Worm (Caenorhabditis elegans) whole organism, young adult: ENCODE measurements around the gene sre-2.

Experiments
- B0261.1 ChIP-seq: sonication (generic microtip); optimal IDR thresholded peaks from 2 replicates; lab custom pipeline; 2016; ENCODE audit warnings: mild to moderate bottlenecking, missing genetic modification characterization, moderate library complexity, missing compliant biosample characterization
- D2030.7 ChIP-seq: fragments of 200-800 bp; sonication (Bioruptor generic); IDR thresholded peaks from 2 replicates; pipeline ENCODE4 v1.3.6; 2022; ENCODE audit warnings: missing genetic modification reagents, missing genetic modification characterization, missing compliant biosample characterization
- F52B5.7 ChIP-seq: sonication (generic microtip); optimal IDR thresholded peaks from 2 replicates; lab custom pipeline; 2016; ENCODE audit warnings: mild to moderate bottlenecking, missing genetic modification characterization, missing compliant biosample characterization
- F57C9.4 ChIP-seq: sonication (generic microtip); optimal IDR thresholded peaks from 2 replicates; lab custom pipeline; 2017; ENCODE audit warnings: mild to moderate bottlenecking, missing genetic modification characterization, missing compliant biosample characterization
- K12H6.12 ChIP-seq: fragments of 200-800 bp; sonication (Bioruptor generic); optimal IDR thresholded peaks from 2 replicates; lab custom pipeline; 2018; ENCODE audit warnings: mild to moderate bottlenecking, missing genetic modification characterization, missing compliant biosample characterization
- Y53F4B.3 ChIP-seq: fragments of 200-800 bp; sonication (Bioruptor generic); IDR thresholded peaks from 2 replicates; pipeline ENCODE4 v1.3.6; 2022; ENCODE audit warnings: missing genetic modification reagents, missing genetic modification characterization, missing compliant biosample characterization
- Y56A3A.18 ChIP-seq: fragments of 200-800 bp; sonication (Bioruptor generic); IDR thresholded peaks from 2 replicates; pipeline ENCODE4 v1.3.6; 2022; ENCODE audit warnings: missing genetic modification reagents, missing genetic modification characterization, missing compliant biosample characterization
- Y67H2A.10 ChIP-seq: fragments of 200-800 bp; sonication (Bioruptor generic); conservative IDR thresholded peaks from 2 replicates; pipeline ENCODE4 v1.3.6; 2022; ENCODE audit warnings: missing genetic modification reagents, missing genetic modification characterization, missing compliant biosample characterization
- Y79H2A.3 ChIP-seq: fragments of 200-800 bp; sonication (Bioruptor generic); conservative IDR thresholded peaks from 2 replicates; pipeline ENCODE4 v1.3.6; 2022; ENCODE audit warnings: missing genetic modification reagents, missing genetic modification characterization, missing compliant biosample characterization
- ZK185.1 ChIP-seq: sonication (generic microtip); optimal IDR thresholded peaks from 2 replicates; lab custom pipeline; 2016; ENCODE audit warnings: mild to moderate bottlenecking, missing genetic modification characterization, missing compliant biosample characterization; ENCODE audit not compliant: poor library complexity, severe bottlenecking
- akir-1 ChIP-seq: fragments of 200-800 bp; sonication (Bioruptor generic); optimal IDR thresholded peaks from 2 replicates; lab custom pipeline; 2018; ENCODE audit warnings: mild to moderate bottlenecking, missing genetic modification characterization, moderate library complexity, missing compliant biosample characterization
- ama-1 ChIP-seq, 3 experiments: fragments of 150-350 bp in 1 of 3; sonication (generic microtip) in 2 of 3; optimal IDR thresholded peaks; 2 replicates each; lab custom pipeline; 2014 to 2018; ENCODE audit warnings: missing biosample characterization in 2 of 3, missing genetic modification characterization in 2 of 3, missing genetic modification reagents in 2 of 3
- aptf-2 ChIP-seq: fragments of 200-800 bp; sonication (Bioruptor generic); conservative IDR thresholded peaks from 2 replicates; pipeline ENCODE4 v1.3.6; 2022; ENCODE audit warnings: missing genetic modification reagents, missing genetic modification characterization, missing compliant biosample characterization
- attf-6 ChIP-seq: fragments of 200-800 bp; sonication (Bioruptor generic); IDR thresholded peaks from 2 replicates; pipeline ENCODE4 v1.3.6; 2022; ENCODE audit warnings: missing genetic modification reagents, missing genetic modification characterization, missing compliant biosample characterization
- ceh-79 ChIP-seq: sonication (generic microtip); optimal IDR thresholded peaks from 2 replicates; lab custom pipeline; 2017; ENCODE audit warnings: mild to moderate bottlenecking, missing genetic modification characterization, missing compliant biosample characterization
- die-1 ChIP-seq: sonication (generic microtip); optimal IDR thresholded peaks from 2 replicates; lab custom pipeline; 2016; ENCODE audit warnings: missing genotype, mild to moderate bottlenecking, missing genetic modification characterization, missing compliant biosample characterization
- dox-1 ChIP-seq: fragments of 200-800 bp; sonication (Bioruptor generic); IDR thresholded peaks from 2 replicates; pipeline ENCODE4 v1.3.6; 2022; ENCODE audit warnings: missing genetic modification reagents, missing genetic modification characterization, missing compliant biosample characterization
- egl-18 ChIP-seq: fragments of 200-800 bp; sonication (Bioruptor generic); IDR thresholded peaks from 2 replicates; pipeline ENCODE4 v1.3.6; 2022; ENCODE audit warnings: missing genetic modification reagents, missing genetic modification characterization, missing compliant biosample characterization
- egl-44 ChIP-seq: fragments of 200-800 bp; sonication (Bioruptor generic); IDR thresholded peaks from 2 replicates; pipeline ENCODE4 v1.3.6; 2022; ENCODE audit warnings: missing genetic modification reagents, missing genetic modification characterization, missing compliant biosample characterization
- ekl-4 ChIP-seq: fragments of 200-800 bp; sonication (Bioruptor generic); IDR thresholded peaks from 2 replicates; pipeline ENCODE4 v1.3.6; 2022; ENCODE audit warnings: missing genetic modification reagents, missing genetic modification characterization, missing compliant biosample characterization
- gei-17 ChIP-seq: fragments of 200-800 bp; sonication (Bioruptor generic); optimal IDR thresholded peaks from 2 replicates; lab custom pipeline; 2018; ENCODE audit warnings: mild to moderate bottlenecking, missing genetic modification characterization, missing compliant biosample characterization
- him-1 ChIP-seq: sonication (generic microtip); optimal IDR thresholded peaks from 2 replicates; lab custom pipeline; 2016; ENCODE audit warnings: missing genotype, missing genetic modification reagents, missing genetic modification characterization, missing compliant biosample characterization
- hlh-26 ChIP-seq: fragments of 200-800 bp; sonication (Bioruptor generic); conservative IDR thresholded peaks from 2 replicates; pipeline ENCODE4 v1.3.6; 2022; ENCODE audit warnings: missing genetic modification reagents, missing genetic modification characterization, missing compliant biosample characterization
- hmg-1.2 ChIP-seq: fragments of 200-800 bp; sonication (Bioruptor generic); IDR thresholded peaks from 2 replicates; pipeline ENCODE4 v1.3.6; 2022; ENCODE audit warnings: missing genetic modification reagents, missing genetic modification characterization, missing compliant biosample characterization
- hrde-1 ChIP-seq: sonication (generic microtip); optimal IDR thresholded peaks from 2 replicates; lab custom pipeline; 2016; ENCODE audit warnings: missing genetic modification characterization, mild to moderate bottlenecking, missing compliant biosample characterization, moderate library complexity, missing genotype, missing genetic modification reagents, borderline replicate concordance
- lag-1 ChIP-seq: fragments of 200-800 bp; sonication (Bioruptor generic); IDR thresholded peaks from 2 replicates; pipeline ENCODE4 v1.3.6; 2022; ENCODE audit warnings: missing genetic modification reagents, missing genetic modification characterization, missing compliant biosample characterization
- madf-10 ChIP-seq: sonication (generic microtip); optimal IDR thresholded peaks from 2 replicates; lab custom pipeline; 2016; ENCODE audit warnings: mild to moderate bottlenecking, missing genetic modification characterization, missing compliant biosample characterization
- madf-8 ChIP-seq: fragments of 200-800 bp; sonication (Bioruptor generic); conservative IDR thresholded peaks from 2 replicates; pipeline ENCODE4 v1.3.6; 2022; ENCODE audit warnings: missing genetic modification reagents, missing genetic modification characterization, missing compliant biosample characterization
- nfya-2 ChIP-seq: fragments of 200-800 bp; sonication (Bioruptor generic); IDR thresholded peaks from 2 replicates; pipeline ENCODE4 v1.3.6; 2022; ENCODE audit warnings: missing genetic modification reagents, missing genetic modification characterization, missing compliant biosample characterization
- nfyb-1 ChIP-seq: fragments of 200-800 bp; sonication (Bioruptor generic); IDR thresholded peaks from 2 replicates; pipeline ENCODE4 v1.3.6; 2022; ENCODE audit warnings: missing genetic modification reagents, missing genetic modification characterization, missing compliant biosample characterization
- pbrm-1 ChIP-seq: fragments of 200-800 bp; sonication (Bioruptor generic); IDR thresholded peaks from 2 replicates; pipeline ENCODE4 v1.3.6; 2022; ENCODE audit warnings: missing genetic modification reagents, missing genetic modification characterization, missing compliant biosample characterization
- repo-1 ChIP-seq: sonication (generic microtip); optimal IDR thresholded peaks from 2 replicates; lab custom pipeline; 2017; ENCODE audit warnings: mild to moderate bottlenecking, missing genetic modification characterization, missing compliant biosample characterization
- snpc-3.4 ChIP-seq: sonication (generic microtip); optimal IDR thresholded peaks from 2 replicates; lab custom pipeline; 2017; ENCODE audit warnings: missing genetic modification characterization, mild to moderate bottlenecking, missing compliant biosample characterization, antibody characterized with exemption, moderate library complexity, missing genotype, missing genetic modification reagents
- somi-1 ChIP-seq: fragments of 200-800 bp; sonication (Bioruptor generic); optimal IDR thresholded peaks from 2 replicates; lab custom pipeline; 2018; ENCODE audit warnings: mild to moderate bottlenecking, missing genetic modification characterization, missing compliant biosample characterization
- tbp1 ChIP-seq: fragments of 200-800 bp; sonication (Bioruptor generic); optimal IDR thresholded peaks from 2 replicates; lab custom pipeline; 2018; ENCODE audit warnings: mild to moderate bottlenecking, missing genetic modification characterization, missing compliant biosample characterization
- tbx-9 ChIP-seq: sonication (generic microtip); optimal IDR thresholded peaks from 2 replicates; lab custom pipeline; 2016; ENCODE audit warnings: borderline replicate concordance, missing genetic modification characterization, inconsistent platforms, missing compliant biosample characterization
- xnd-1 ChIP-seq: sonication (generic microtip); optimal IDR thresholded peaks from 2 replicates; lab custom pipeline; 2016; ENCODE audit warnings: missing genotype, missing genetic modification reagents, missing genetic modification characterization, missing compliant biosample characterization
- zfh-2 ChIP-seq: fragments of 200-800 bp; sonication (Bioruptor generic); conservative IDR thresholded peaks from 2 replicates; pipeline ENCODE4 v1.3.6; 2022; ENCODE audit warnings: missing genetic modification reagents, missing genetic modification characterization, missing compliant biosample characterization
- zim-3 ChIP-seq: sonication (generic microtip); optimal IDR thresholded peaks from 2 replicates; lab custom pipeline; 2017; ENCODE audit warnings: mild to moderate bottlenecking, missing genetic modification characterization, moderate library complexity, missing compliant biosample characterization
- ztf-26 ChIP-seq: sonication (generic microtip); optimal IDR thresholded peaks from 2 replicates; lab custom pipeline; 2017; ENCODE audit warnings: missing genetic modification characterization, missing compliant biosample characterization

Gene sre-2

ce11 chrII:8124867-8125266, 22.9 kb upstream of the sre-2 start, which contains the start of gene ire-1 (continued):
- TF ChIP-seq Y56A3A.18 (GFP tag; lab: Robert Waterston, UW), result no peak
- TF ChIP-seq tbp1 (GFP tag; lab: Kevin White, UChicago), result no peak
- no peak for TF ChIP-seq nfyb-1 (GFP tag; lab: Robert Waterston, UW)
- TF ChIP-seq pbrm-1 (GFP tag; lab: Robert Waterston, UW), result no peak
- TF ChIP-seq him-1 (tag; lab: Kevin White, UChicago), result no peak
- TF ChIP-seq B0261.1 (tag; lab: Kevin White, UChicago), result no peak
- no peak for TF ChIP-seq akir-1 (GFP tag; lab: Kevin White, UChicago)
- TF ChIP-seq snpc-3.4 (tag; lab: Kevin White, UChicago), result peak; percentile 55
- TF ChIP-seq hrde-1 (tag; lab: Kevin White, UChicago), result no peak
- no peak for TF ChIP-seq zfh-2 (GFP tag; lab: Robert Waterston, UW)
- no peak for TF ChIP-seq ztf-26
- no peak for TF ChIP-seq Y67H2A.10 (GFP tag; lab: Robert Waterston, UW)
- TF ChIP-seq K12H6.12, result peak; percentile 33
- no peak for TF ChIP-seq gei-17 (GFP tag; lab: Kevin White, UChicago)
- TF ChIP-seq tbx-9, result no peak
- no peak for TF ChIP-seq somi-1 (GFP tag; lab: Kevin White, UChicago)
- peak; percentile 12; the same call in 1 of the 2 replicates for TF ChIP-seq D2030.7
- TF ChIP-seq nfya-2 (GFP tag; lab: Robert Waterston, UW), result no peak
- no peak for TF ChIP-seq madf-10 (tag; lab: Kevin White, UChicago)
- no peak for TF ChIP-seq xnd-1 (tag; lab: Kevin White, UChicago)
- no peak for TF ChIP-seq die-1 (tag; lab: Kevin White, UChicago)
- TF ChIP-seq ekl-4 (GFP tag; lab: Robert Waterston, UW), result no peak
- no peak for TF ChIP-seq ama-1 (optimal IDR thresholded peaks at IDR 0.05; lab: Kevin White, UChicago)
- no peak for TF ChIP-seq ama-1 (GFP tag; optimal IDR thresholded peaks at IDR 0.05; lab: Kevin White, UChicago)
- TF ChIP-seq attf-6 (GFP tag; lab: Robert Waterston, UW), result no peak
- peak; percentile 59 for TF ChIP-seq dox-1 (GFP tag; lab: Robert Waterston, UW)
- TF ChIP-seq lag-1, result no peak
- TF ChIP-seq aptf-2 (GFP tag; lab: Robert Waterston, UW), result no peak
- TF ChIP-seq ceh-79 (tag; lab: Kevin White, UChicago), result no peak

- no peak for TF ChIP-seq ZK185.1 (tag; lab: Kevin White, UChicago)
- no peak for TF ChIP-seq egl-44
- no peak for TF ChIP-seq zim-3
- no peak for TF ChIP-seq hlh-26
- TF ChIP-seq him-1 (tag; lab: Kevin White, UChicago), result no peak
- TF ChIP-seq, all 124 proteins: peak for 0
Observed at ce11 chrII:8117426-8117825, 15.5 kb upstream of the sre-2 start.

- TF ChIP-seq F52B5.7 (tag; lab: Kevin White, UChicago), result no peak
- TF ChIP-seq zfh-2 (GFP tag; lab: Robert Waterston, UW), result no peak
- TF ChIP-seq hlh-26, result no peak
- TF ChIP-seq Y53F4B.3 (GFP tag; lab: Robert Waterston, UW), result no peak
- TF ChIP-seq lag-1, result no peak
- no peak for TF ChIP-seq hmg-1.2
- no peak for TF ChIP-seq F57C9.4 (tag; lab: Kevin White, UChicago)
- TF ChIP-seq madf-8 (GFP tag; lab: Robert Waterston, UW), result no peak
- no peak for TF ChIP-seq Y79H2A.3 (GFP tag; lab: Robert Waterston, UW)
- no peak for TF ChIP-seq egl-18 (GFP tag; lab: Robert Waterston, UW)
- TF ChIP-seq repo-1, result no peak
Observed at ce11 chrII:8116159-8116558, 14.2 kb upstream of the sre-2 start, which contains the start of gene unc-105. unc-105 (plus strand) TSS chrII:8116459.
